Worm (Caenorhabditis elegans) whole organism, L4/young adult: Measurements from ENCODE around the gene oac-50.

Experiments used
- W03F9.2 ChIP-seq: fragments of 150-350 bp; optimal IDR thresholded peaks from 2 replicates; lab custom pipeline; 2014; ENCODE audit warnings: missing biosample characterization, missing genetic modification characterization
- dao-5 ChIP-seq: sonication (generic microtip); optimal IDR thresholded peaks from 2 replicates; lab custom pipeline; 2016; ENCODE audit warnings: missing genotype, missing genetic modification characterization, moderate library complexity, missing compliant biosample characterization
- him-1 ChIP-seq: sonication (generic microtip); optimal IDR thresholded peaks from 2 replicates; lab custom pipeline; 2016; ENCODE audit warnings: missing genotype, missing genetic modification reagents, missing genetic modification characterization, missing compliant biosample characterization

DNA sequence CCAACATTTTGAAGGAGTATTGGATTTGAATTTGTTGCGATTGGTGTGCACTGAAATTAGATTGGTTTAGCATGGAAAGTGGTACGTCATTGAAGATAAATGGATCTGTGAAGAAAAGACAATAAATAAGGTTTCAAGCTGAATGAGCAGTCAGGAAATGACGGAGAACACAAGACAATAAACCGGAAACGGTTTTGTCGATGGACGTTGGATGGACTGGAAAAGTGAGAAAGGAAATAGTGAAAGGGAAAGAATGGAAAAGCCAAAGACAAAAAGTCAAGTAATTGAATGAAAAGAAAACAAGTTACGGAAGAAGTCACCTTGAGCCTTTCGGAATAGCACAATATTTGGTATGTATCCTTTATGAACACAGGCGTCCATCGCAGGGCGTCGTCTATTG lies 2.9 kb upstream of the oac-50 start, which contains the start of gene T27E4.7:
- TF ChIP-seq W03F9.2 (tag; lab: Kevin White, UChicago) (no peak), him-1 (tag; lab: Kevin White, UChicago) (no peak), dao-5 (no peak)
